Worm (Caenorhabditis elegans) whole organism, L3 larva: Measurements from ENCODE around the gene C29F7.2.

Experiments used
- lin-39 ChIP-seq: fragments of 150-350 bp; optimal IDR thresholded peaks from 2 replicates; lab custom pipeline; 2018; ENCODE audit warnings: missing biosample characterization, missing genetic modification reagents, missing genetic modification characterization
- nhr-25 ChIP-seq: sonication (generic microtip); optimal IDR thresholded peaks from 2 replicates; lab custom pipeline; 2017; ENCODE audit warnings: missing biosample characterization, missing genetic modification characterization

ce11 chrX:13383273-13383672 is 32.6 kb upstream of the C29F7.2 start:
- no peak for TF ChIP-seq nhr-25 (tag; lab: Kevin White, UChicago)
- peak; percentile 67 for TF ChIP-seq lin-39 (tag; lab: Kevin White, UChicago)
